Worm (Caenorhabditis elegans) whole organism, L3 larva: Measurements from ENCODE around the gene D2062.4.
"Not testable (repeated sequence)": the region's sequence is repeated elsewhere in the genome, so short reads cannot be mapped to it uniquely, and the experiment has no call there.

Experiments used
- fos-1 ChIP-seq: fragments of 150-350 bp; optimal IDR thresholded peaks from 2 replicates; lab custom pipeline; 2014; ENCODE audit warnings: missing biosample characterization, missing genetic modification characterization
- lin-15B ChIP-seq: fragments of 150-350 bp; optimal IDR thresholded peaks from 2 replicates; lab custom pipeline; 2014; ENCODE audit warnings: missing biosample characterization, missing genetic modification characterization
- nhr-237 ChIP-seq: fragments of 150-350 bp; optimal IDR thresholded peaks from 2 replicates; lab custom pipeline; 2014; ENCODE audit warnings: missing biosample characterization, missing genetic modification characterization
- pha-4 ChIP-seq: fragments of 150-350 bp; optimal IDR thresholded peaks from 2 replicates; lab custom pipeline; 2014; ENCODE audit warnings: missing biosample characterization, missing genetic modification reagents, missing genetic modification characterization
- unc-62 ChIP-seq: fragments of 150-350 bp; sonication (generic microtip); optimal IDR thresholded peaks from 4 replicates; lab custom pipeline; 2014; ENCODE audit warnings: missing biosample characterization, missing genetic modification reagents, missing genetic modification characterization
- zag-1 ChIP-seq: fragments of 150-350 bp; optimal IDR thresholded peaks from 2 replicates; lab custom pipeline; 2014; ENCODE audit warnings: missing biosample characterization, missing genetic modification characterization

ce11 chrII:2646756-2647155, 23.6 kb downstream of the D2062.4 start, which contains the start of gene F22E5.12:
- not testable (repeated sequence) for TF ChIP-seq pha-4 (tag; lab: Kevin White, UChicago); unc-62; fos-1 (tag; lab: Kevin White, UChicago); zag-1 (tag; lab: Kevin White, UChicago); nhr-237; lin-15B
